Fruit fly (Drosophila melanogaster): Measurements from ENCODE around the gene CG34250.

dm6 chr3L:17473889-17474288 lies 2.1 kb upstream of the CG34250 start:
- TF ChIP-seq Sox15 (GFP tag; optimal IDR thresholded peaks at IDR 0.05) (no peak), Blimp-1 (GFP tag; optimal IDR thresholded peaks at IDR 0.05) (no peak), CG7368 (GFP tag; optimal IDR thresholded peaks at IDR 0.05) (no peak), Gug (GFP tag; IDR thresholded peaks at IDR 0.05) (no peak), CG10631 (GFP tag; optimal IDR thresholded peaks at IDR 0.05) (no peak), Sox14 (GFP tag; optimal IDR thresholded peaks at IDR 0.05) (no peak), cyc (GFP tag; optimal IDR thresholded peaks at IDR 0.05) (no peak), CG16779 (tag; optimal IDR thresholded peaks at IDR 0.05) (no peak), CG15336 (GFP tag; IDR thresholded peaks at IDR 0.05) (no peak), achi (GFP tag; optimal IDR thresholded peaks at IDR 0.05) (no peak), Lpt (GFP tag; optimal IDR thresholded peaks at IDR 0.05) (no peak)

All from whole organism, prepupa.